Worm (Caenorhabditis elegans) whole organism, L1 larva: Measurements from ENCODE around the gene B0035.15.

Experiments used
- elt-3 ChIP-seq, 6 experiments: fragments of 150-350 bp in 1 of 6; sonication (generic microtip); optimal IDR thresholded peaks; 2 replicates each; lab custom pipeline; 2017 to 2018; ENCODE audit warnings: missing biosample characterization in 6 of 6, missing genetic modification characterization in 6 of 6, inconsistent platforms in 1 of 6
- mef-2 ChIP-seq: fragments of 150-350 bp; optimal IDR thresholded peaks from 2 replicates; lab custom pipeline; 2014; ENCODE audit warnings: missing biosample characterization, missing genetic modification characterization
- nhr-11 ChIP-seq: fragments of 150-350 bp; optimal IDR thresholded peaks from 2 replicates; lab custom pipeline; 2014; ENCODE audit warnings: missing biosample characterization, missing genetic modification characterization

ce11 chrIV:11320500-11320899 lies 22.4 kb upstream of the B0035.15 start, which contains the start of gene edg-1:
- no peak for TF ChIP-seq nhr-11 (tag; lab: Kevin White, UChicago)
- no peak for TF ChIP-seq elt-3 (tag; optimal IDR thresholded peaks at IDR 0.05; lab: Kevin White, UChicago)
- no peak for TF ChIP-seq mef-2
